Worm (Caenorhabditis elegans) whole organism, L4 larva: ENCODE results near the gene sqv-6.

Experiments
- F10B5.3 ChIP-seq: sonication (generic microtip); optimal IDR thresholded peaks from 2 replicates; lab custom pipeline; 2016; ENCODE audit warnings: mild to moderate bottlenecking, missing genetic modification characterization, missing compliant biosample characterization
- F26F4.8 ChIP-seq: fragments of 200-800 bp; sonication (Bioruptor generic); conservative IDR thresholded peaks from 2 replicates; pipeline ENCODE4 v1.3.6; 2022; ENCODE audit warnings: missing genetic modification characterization, missing compliant biosample characterization
- F37D6.2 ChIP-seq: sonication (generic microtip); optimal IDR thresholded peaks from 2 replicates; lab custom pipeline; 2016; ENCODE audit warnings: mild to moderate bottlenecking, missing genetic modification characterization, missing compliant biosample characterization
- F44E2.7 ChIP-seq: fragments of 200-800 bp; sonication (Bioruptor generic); IDR thresholded peaks from 2 replicates; pipeline ENCODE4 v2.1.2; 2022; ENCODE audit warnings: missing genetic modification characterization, missing compliant biosample characterization
- F49E8.2 ChIP-seq: sonication (generic microtip); optimal IDR thresholded peaks from 2 replicates; lab custom pipeline; 2016; ENCODE audit warnings: missing compliant biosample characterization, mild to moderate bottlenecking, missing genetic modification characterization, borderline replicate concordance
- T20F7.1 ChIP-seq: fragments of 200-800 bp; sonication (Bioruptor generic); optimal IDR thresholded peaks from 2 replicates; lab custom pipeline; 2018; ENCODE audit warnings: mild to moderate bottlenecking, missing genetic modification characterization, missing compliant biosample characterization
- T26A8.4 ChIP-seq: fragments of 200-800 bp; sonication (Bioruptor generic); IDR thresholded peaks from 2 replicates; pipeline ENCODE4 v1.3.6; 2022; ENCODE audit warnings: missing genetic modification characterization, missing compliant biosample characterization
- Y48G9A.11 ChIP-seq: fragments of 200-800 bp; sonication (Bioruptor generic); IDR thresholded peaks from 2 replicates; pipeline ENCODE4 v1.3.6; 2022; ENCODE audit warnings: missing genetic modification reagents, missing genetic modification characterization, missing compliant biosample characterization
- arid-1 ChIP-seq: fragments of 200-800 bp; sonication (Bioruptor generic); conservative IDR thresholded peaks from 2 replicates; pipeline ENCODE4 v1.3.6; 2022; ENCODE audit warnings: missing genetic modification reagents, missing genetic modification characterization, missing compliant biosample characterization
- ceh-20 ChIP-seq: fragments of 200-800 bp; sonication (Bioruptor generic); IDR thresholded peaks from 2 replicates; pipeline ENCODE4 v1.3.6; 2022; ENCODE audit warnings: missing genetic modification reagents, missing genetic modification characterization, missing compliant biosample characterization
- ceh-62 ChIP-seq: sonication (generic microtip); optimal IDR thresholded peaks from 2 replicates; lab custom pipeline; 2017; ENCODE audit warnings: missing biosample characterization, missing genetic modification characterization
- ceh-82 ChIP-seq: sonication (generic microtip); optimal IDR thresholded peaks from 2 replicates; lab custom pipeline; 2017; ENCODE audit warnings: missing biosample characterization, missing genetic modification characterization
- ces-1 ChIP-seq: fragments of 150-350 bp; sonication (generic microtip); optimal IDR thresholded peaks from 4 replicates; lab custom pipeline; 2014; ENCODE audit warnings: missing biosample characterization, missing genetic modification reagents, missing genetic modification characterization
- ctbp-1 ChIP-seq: fragments of 200-800 bp; sonication (Bioruptor generic); IDR thresholded peaks from 2 replicates; pipeline ENCODE4 v1.3.6; 2022; ENCODE audit warnings: missing genetic modification reagents, missing genetic modification characterization, missing compliant biosample characterization
- daf-19 ChIP-seq: fragments of 200-800 bp; sonication (Bioruptor generic); conservative IDR thresholded peaks from 2 replicates; pipeline ENCODE4 v1.3.6; 2022; ENCODE audit warnings: missing genetic modification characterization, missing compliant biosample characterization
- daf-8 ChIP-seq: fragments of 200-800 bp; sonication (Bioruptor generic); IDR thresholded peaks from 2 replicates; pipeline ENCODE4 v1.3.6; 2022; ENCODE audit warnings: missing genetic modification characterization, missing compliant biosample characterization
- dmd-6 ChIP-seq: fragments of 200-800 bp; sonication (Bioruptor generic); IDR thresholded peaks from 2 replicates; pipeline ENCODE4 v1.3.6; 2022; ENCODE audit warnings: missing genetic modification reagents, missing genetic modification characterization, missing compliant biosample characterization
- dmd-8 ChIP-seq: fragments of 200-800 bp; sonication (Bioruptor generic); IDR thresholded peaks from 2 replicates; pipeline ENCODE4 v1.3.6; 2022; ENCODE audit warnings: missing genetic modification characterization, missing compliant biosample characterization
- dmd-9 ChIP-seq: fragments of 200-800 bp; sonication (Bioruptor generic); IDR thresholded peaks from 2 replicates; pipeline ENCODE4 v1.3.6; 2022; ENCODE audit warnings: missing genetic modification reagents, missing genetic modification characterization, missing compliant biosample characterization
- dpl-1 ChIP-seq: fragments of 150-350 bp; optimal IDR thresholded peaks from 2 replicates; lab custom pipeline; 2014; ENCODE audit warnings: missing biosample characterization, missing genetic modification reagents, missing genetic modification characterization
- duxl-1 ChIP-seq: sonication (generic microtip); optimal IDR thresholded peaks from 2 replicates; lab custom pipeline; 2016; ENCODE audit warnings: mild to moderate bottlenecking, missing genetic modification characterization, moderate library complexity, missing compliant biosample characterization; ENCODE audit not compliant: poor library complexity
- dve-1 ChIP-seq: sonication (generic microtip); optimal IDR thresholded peaks from 2 replicates; lab custom pipeline; 2017; ENCODE audit warnings: antibody characterized with exemption, mild to moderate bottlenecking, missing genetic modification characterization, missing compliant biosample characterization; ENCODE audit not compliant: insufficient read depth
- egl-43 ChIP-seq: fragments of 200-800 bp; sonication (Bioruptor generic); IDR thresholded peaks from 2 replicates; pipeline ENCODE4 v1.3.6; 2022; ENCODE audit warnings: missing genetic modification reagents, missing genetic modification characterization, missing compliant biosample characterization
- hlh-30 ChIP-seq: sonication (generic microtip); optimal IDR thresholded peaks from 2 replicates; lab custom pipeline; 2017; ENCODE audit warnings: antibody characterized with exemption, mild to moderate bottlenecking, missing genetic modification characterization, missing compliant biosample characterization; ENCODE audit not compliant: insufficient read depth
- hmg-1.1 ChIP-seq: fragments of 200-800 bp; sonication (Bioruptor generic); IDR thresholded peaks from 2 replicates; pipeline ENCODE4 v1.3.6; 2022; ENCODE audit warnings: missing genetic modification reagents, missing genetic modification characterization, missing compliant biosample characterization
- jun-1 ChIP-seq: fragments of 150-350 bp; optimal IDR thresholded peaks from 2 replicates; lab custom pipeline; 2014; ENCODE audit warnings: missing biosample characterization, missing genetic modification reagents, missing genetic modification characterization
- lim-7 ChIP-seq: fragments of 200-800 bp; sonication (Bioruptor generic); IDR thresholded peaks from 2 replicates; pipeline ENCODE4 v1.3.6; 2022; ENCODE audit warnings: missing genetic modification characterization, missing compliant biosample characterization
- lin-29 ChIP-seq: fragments of 200-800 bp; sonication (Bioruptor generic); IDR thresholded peaks from 2 replicates; pipeline ENCODE4 v1.3.6; 2022; ENCODE audit warnings: missing genetic modification reagents, missing genetic modification characterization, missing compliant biosample characterization
- lsy-2 ChIP-seq, 2 experiments: fragments of 150-350 bp in 1 of 2; sonication (generic microtip) in 1 of 2; optimal IDR thresholded peaks; 2 replicates each; lab custom pipeline; 2014 to 2017; ENCODE audit warnings: missing biosample characterization in 2 of 2, missing genetic modification characterization in 2 of 2
- mdl-1 ChIP-seq, 2 experiments: fragments of 150-350 bp in 1 of 2; sonication (generic microtip) in 1 of 2; optimal IDR thresholded peaks; 2 replicates each; lab custom pipeline; 2014 to 2017; ENCODE audit warnings: missing biosample characterization in 2 of 2, missing genetic modification characterization in 2 of 2
- mep-1 ChIP-seq: fragments of 150-350 bp; sonication (generic microtip); optimal IDR thresholded peaks from 3 replicates; lab custom pipeline; 2014; ENCODE audit warnings: missing biosample characterization, missing genetic modification characterization
- mxl-2 ChIP-seq: fragments of 200-800 bp; sonication (Bioruptor generic); conservative IDR thresholded peaks from 2 replicates; pipeline ENCODE4 v1.3.6; 2022; ENCODE audit warnings: missing genetic modification reagents, missing genetic modification characterization, missing compliant biosample characterization
- nhr-10 ChIP-seq: fragments of 150-350 bp; optimal IDR thresholded peaks from 2 replicates; lab custom pipeline; 2014; ENCODE audit warnings: missing biosample characterization, missing genetic modification characterization
- nhr-25 ChIP-seq: sonication (generic microtip); optimal IDR thresholded peaks from 2 replicates; lab custom pipeline; 2017; ENCODE audit warnings: missing genetic modification characterization, mild to moderate bottlenecking, missing compliant biosample characterization, antibody characterized with exemption, moderate library complexity, borderline replicate concordance; ENCODE audit not compliant: insufficient read depth
- nhr-28 ChIP-seq: fragments of 150-350 bp; optimal IDR thresholded peaks from 2 replicates; lab custom pipeline; 2014; ENCODE audit warnings: missing biosample characterization, missing genetic modification characterization
- nhr-42 ChIP-seq: fragments of 200-800 bp; sonication (Bioruptor generic); IDR thresholded peaks from 2 replicates; pipeline ENCODE4 v1.3.6; 2022; ENCODE audit warnings: missing genetic modification characterization, missing compliant biosample characterization
- nhr-76 ChIP-seq: fragments of 150-350 bp; optimal IDR thresholded peaks from 2 replicates; lab custom pipeline; 2014; ENCODE audit warnings: missing biosample characterization, missing genetic modification characterization
- nhr-77 ChIP-seq: fragments of 150-350 bp; optimal IDR thresholded peaks from 2 replicates; lab custom pipeline; 2014; ENCODE audit warnings: missing biosample characterization, missing genetic modification characterization
- pha-4 ChIP-seq, 2 experiments: fragments of 150-350 bp in 1 of 2; fragments of 200-800 bp in 1 of 2; sonication (Bioruptor generic) in 1 of 2; IDR thresholded peaks in 1 of 2; optimal IDR thresholded peaks in 1 of 2; 2 replicates each; pipeline versions ENCODE4 v1.3.6 to Lab custom; 2014 to 2022; ENCODE audit warnings: missing genetic modification characterization in 2 of 2, missing genetic modification reagents in 2 of 2, missing biosample characterization in 1 of 2, missing compliant biosample characterization in 1 of 2
- pqm-1 ChIP-seq: sonication (generic microtip); optimal IDR thresholded peaks from 2 replicates; lab custom pipeline; 2017; ENCODE audit warnings: missing biosample characterization, missing genetic modification characterization
- saeg-2 ChIP-seq: fragments of 200-800 bp; sonication (Bioruptor generic); IDR thresholded peaks from 2 replicates; pipeline ENCODE4 v1.3.6; 2022; ENCODE audit warnings: missing genetic modification reagents, missing genetic modification characterization, missing compliant biosample characterization
- sdz-12 ChIP-seq: fragments of 200-800 bp; sonication (Bioruptor generic); optimal IDR thresholded peaks from 2 replicates; lab custom pipeline; 2018; ENCODE audit warnings: mild to moderate bottlenecking, missing genetic modification characterization, missing compliant biosample characterization
- snpc-4 ChIP-seq: fragments of 150-350 bp; optimal IDR thresholded peaks from 2 replicates; lab custom pipeline; 2014; ENCODE audit warnings: missing biosample characterization, missing genetic modification characterization
- unc-130 ChIP-seq: sonication (generic microtip); optimal IDR thresholded peaks from 2 replicates; lab custom pipeline; 2016; ENCODE audit warnings: missing genetic modification reagents, missing genetic modification characterization, missing compliant biosample characterization
- unc-39 ChIP-seq: sonication (generic microtip); optimal IDR thresholded peaks from 2 replicates; lab custom pipeline; 2017; ENCODE audit warnings: missing biosample characterization, missing genetic modification characterization
- zfp-2 ChIP-seq: sonication (generic microtip); optimal IDR thresholded peaks from 2 replicates; lab custom pipeline; 2016; ENCODE audit warnings: mild to moderate bottlenecking, missing genetic modification characterization, missing compliant biosample characterization
- zfp-3 ChIP-seq: fragments of 200-800 bp; sonication (Bioruptor generic); conservative IDR thresholded peaks from 2 replicates; pipeline ENCODE4 v1.3.6; 2022; ENCODE audit warnings: missing genetic modification reagents, missing genetic modification characterization, missing compliant biosample characterization
- zip-2 ChIP-seq: fragments of 150-350 bp; optimal IDR thresholded peaks from 2 replicates; lab custom pipeline; 2014; ENCODE audit warnings: missing biosample characterization, missing genetic modification characterization
- ztf-7 ChIP-seq: fragments of 150-350 bp; optimal IDR thresholded peaks from 2 replicates; lab custom pipeline; 2014; ENCODE audit warnings: missing biosample characterization, missing genetic modification characterization

sqv-6 gene

ce11 chrV:1005877-1006276 lies 41.3 kb upstream of the sqv-6 start:
- TF ChIP-seq dmd-9 (GFP tag; lab: Robert Waterston, UW) (no peak), F10B5.3 (tag; lab: Kevin White, UChicago) (no peak), pqm-1 (peak; percentile 39)
- TF ChIP-seq, all 104 proteins: peak for 1

DNA sequence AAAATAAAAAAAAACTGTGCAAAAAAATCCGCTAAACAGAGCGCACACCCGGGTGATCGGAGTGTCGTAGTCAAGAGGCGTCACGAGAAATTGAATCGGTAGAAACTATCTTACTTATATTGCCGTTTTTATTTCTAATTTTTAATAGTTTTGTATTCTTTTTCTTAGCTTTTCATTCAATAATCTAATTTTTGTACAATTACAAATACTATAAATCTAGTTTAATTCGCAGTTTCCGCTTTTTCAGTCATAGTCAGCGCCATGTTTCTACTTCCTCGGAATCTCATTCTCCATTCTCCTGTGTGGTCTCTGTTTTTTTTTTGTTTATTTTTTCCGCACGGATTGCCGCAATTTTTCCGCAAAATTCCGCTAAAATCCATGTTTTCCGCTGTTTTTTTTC lies 39.2 kb upstream of the sqv-6 start:
- TF ChIP-seq hlh-30 (tag; lab: Kevin White, UChicago) = peak; percentile 39
- TF ChIP-seq unc-130 (GFP tag; lab: Kevin White, UChicago) = peak; percentile 86
- no peak for TF ChIP-seq nhr-42 (GFP tag; lab: Robert Waterston, UW)
- no peak for TF ChIP-seq sdz-12 (GFP tag; lab: Kevin White, UChicago)
- TF ChIP-seq mdl-1 (tag; optimal IDR thresholded peaks at IDR 0.05; lab: Kevin White, UChicago) = no peak
- TF ChIP-seq lsy-2 (tag; optimal IDR thresholded peaks at IDR 0.05; lab: Kevin White, UChicago) = peak in 1 of 2 experiments; percentile 71
- no peak for TF ChIP-seq pha-4 (GFP tag; IDR thresholded peaks at IDR 0.05; lab: Robert Waterston, UW)
- peak; percentile 1 for TF ChIP-seq pha-4 (tag; optimal IDR thresholded peaks at IDR 0.05; lab: Kevin White, UChicago)
- 0 out of 2 replicates have a peak, but pooled peaks have one; percentile 27 for TF ChIP-seq dmd-6 (GFP tag; lab: Robert Waterston, UW)
- TF ChIP-seq jun-1 (tag; lab: Kevin White, UChicago) = no peak
- TF ChIP-seq ceh-82 (tag; lab: Kevin White, UChicago) = no peak
- TF ChIP-seq T26A8.4 (GFP tag; lab: Robert Waterston, UW) = no peak
- no peak for TF ChIP-seq F26F4.8 (GFP tag; lab: Robert Waterston, UW)
- no peak for TF ChIP-seq dmd-8 (GFP tag; lab: Robert Waterston, UW)
- peak; percentile 79 for TF ChIP-seq hmg-1.1 (GFP tag; lab: Robert Waterston, UW)
- TF ChIP-seq F44E2.7 (GFP tag; lab: Robert Waterston, UW) = no peak
- TF ChIP-seq Y48G9A.11 (GFP tag; lab: Robert Waterston, UW) = peak; percentile 92
- peak; percentile 48 for TF ChIP-seq F37D6.2 (tag; lab: Kevin White, UChicago)
- TF ChIP-seq nhr-25 (tag; lab: Kevin White, UChicago) = no peak
- TF ChIP-seq daf-8 = no peak
- TF ChIP-seq arid-1 = no peak
- TF ChIP-seq F10B5.3 (tag; lab: Kevin White, UChicago) = no peak
- no peak for TF ChIP-seq unc-39 (tag; lab: Kevin White, UChicago)
- no peak for TF ChIP-seq snpc-4 (tag; lab: Kevin White, UChicago)
- TF ChIP-seq mxl-2 (GFP tag; lab: Robert Waterston, UW) = no peak
- TF ChIP-seq lim-7 (GFP tag; lab: Robert Waterston, UW) = no peak
- TF ChIP-seq ceh-62 (tag; lab: Kevin White, UChicago) = no peak
- no peak for TF ChIP-seq zip-2 (tag; lab: Kevin White, UChicago)
- TF ChIP-seq lin-29 (GFP tag; lab: Robert Waterston, UW) = no peak
- peak; percentile 100 for TF ChIP-seq T20F7.1 (GFP tag; lab: Kevin White, UChicago)
- TF ChIP-seq nhr-28 (tag; lab: Kevin White, UChicago) = peak; percentile 9
- no peak for TF ChIP-seq nhr-76
- TF ChIP-seq mep-1 (tag; lab: Kevin White, UChicago) = peak; percentile 65
- no peak for TF ChIP-seq egl-43
- no peak for TF ChIP-seq F49E8.2 (tag; lab: Kevin White, UChicago)
- TF ChIP-seq zfp-3 = no peak
- TF ChIP-seq dve-1 = peak; percentile 41
- TF ChIP-seq nhr-77 (tag; lab: Kevin White, UChicago) = peak; percentile 28
- TF ChIP-seq dpl-1 (GFP tag; lab: Kevin White, UChicago) = peak; percentile 43
- TF ChIP-seq ceh-20 = no peak
- no peak for TF ChIP-seq ctbp-1 (GFP tag; lab: Robert Waterston, UW)
- TF ChIP-seq saeg-2 (GFP tag; lab: Robert Waterston, UW) = no peak
- TF ChIP-seq zfp-2 (tag; lab: Kevin White, UChicago) = no peak
- TF ChIP-seq ztf-7 (tag; lab: Kevin White, UChicago) = peak; percentile 16
- no peak for TF ChIP-seq ces-1 (GFP tag; lab: Kevin White, UChicago)
- TF ChIP-seq daf-19 (GFP tag; lab: Robert Waterston, UW) = no peak
- no peak for TF ChIP-seq duxl-1 (tag; lab: Kevin White, UChicago)
- no peak for TF ChIP-seq nhr-10 (tag; lab: Kevin White, UChicago)
